Fruit fly (Drosophila melanogaster): Measurements from ENCODE around the gene CG42300.

The CG42300 gene

DNA sequence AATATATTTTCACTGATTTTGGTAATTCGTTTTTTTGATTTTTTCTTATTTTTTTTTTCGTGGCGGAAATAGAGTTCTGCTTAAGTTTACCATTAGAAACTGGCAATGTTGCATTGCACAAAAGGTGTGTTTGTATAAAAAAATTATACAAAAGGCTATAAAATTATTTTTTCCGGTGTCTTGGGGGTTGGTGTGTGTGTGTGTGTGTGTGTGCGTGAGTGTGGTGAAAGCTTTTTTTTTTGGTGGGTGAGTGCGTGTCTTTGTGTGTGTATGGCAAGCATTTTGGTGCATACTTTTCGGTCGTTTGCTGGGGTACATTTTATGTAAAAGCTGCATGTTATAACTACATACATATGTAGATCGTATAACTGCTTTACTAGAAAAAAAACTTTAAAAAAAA is 44.4 kb downstream of the CG42300 start:
- TF ChIP-seq ato (GFP tag; IDR thresholded peaks at IDR 0.05; ENCODE audit: partially characterized antibody), result no peak
- peak; percentile 18 for TF ChIP-seq mam (GFP tag; optimal IDR thresholded peaks at IDR 0.05)
- 0 out of 3 replicates have a peak, but pooled peaks have one; percentile 24 for TF ChIP-seq H15 (GFP tag; IDR thresholded peaks at IDR 0.05)
- peak; percentile 31; the same call in 1 of the 2 replicates for TF ChIP-seq Rfx (GFP tag; IDR thresholded peaks at IDR 0.05)
- TF ChIP-seq sens (GFP tag), result peak; percentile 90
- no peak for TF ChIP-seq Nf-YB (GFP tag; optimal IDR thresholded peaks at IDR 0.05)
- peak; percentile 25; the same call in 1 of the 2 replicates for TF ChIP-seq CG32532 (GFP tag; IDR thresholded peaks at IDR 0.05)
- TF ChIP-seq tgo (GFP tag; IDR thresholded peaks at IDR 0.05), result 0 out of 3 replicates have a peak, but pooled peaks have one; percentile 16
- TF ChIP-seq row (GFP tag; IDR thresholded peaks at IDR 0.05), result peak; percentile 27; the same call in 2 of the 3 replicates
- TF ChIP-seq CG32767 (GFP tag; IDR thresholded peaks at IDR 0.05), result 0 out of 2 replicates have a peak, but pooled peaks have one; percentile 14
- TF ChIP-seq Hr39 (optimal IDR thresholded peaks at IDR 0.05), result no peak
- no peak for TF ChIP-seq hkb (optimal IDR thresholded peaks at IDR 0.05)
- TF ChIP-seq hkb (GFP tag; IDR thresholded peaks at IDR 0.05), result peak; percentile 22; the same call in 1 of the 2 replicates
- peak; percentile 36 for TF ChIP-seq Sox102F (GFP tag; optimal IDR thresholded peaks at IDR 0.05)
- TF ChIP-seq gce (GFP tag; IDR thresholded peaks at IDR 0.05), result no peak
- peak; percentile 1 for TF ChIP-seq ems (GFP tag; optimal IDR thresholded peaks at IDR 0.05)
- TF ChIP-seq CG17359 (tag; optimal IDR thresholded peaks at IDR 0.05), result peak; percentile 40
- TF ChIP-seq tin (GFP tag; optimal IDR thresholded peaks at IDR 0.05), result peak; percentile 14
- TF ChIP-seq CG12155 (GFP tag; optimal IDR thresholded peaks at IDR 0.05), result peak; percentile 10
- no peak for TF ChIP-seq en (GFP tag; optimal IDR thresholded peaks at IDR 0.05)
- TF ChIP-seq Hsf (GFP tag; optimal IDR thresholded peaks at IDR 0.05), result peak; percentile 9
- 0 out of 2 replicates have a peak, but pooled peaks have one; percentile 12 for TF ChIP-seq ttk (GFP tag; IDR thresholded peaks at IDR 0.05)
- TF ChIP-seq Ets65A (GFP tag), result peak; percentile 88
- TF ChIP-seq cg (GFP tag; optimal IDR thresholded peaks at IDR 0.05), result peak; percentile 57
- peak; percentile 31 for TF ChIP-seq CG30403 (GFP tag; optimal IDR thresholded peaks at IDR 0.05)
- TF ChIP-seq CG12299 (tag; optimal IDR thresholded peaks at IDR 0.05), result no peak
- no peak for TF ChIP-seq gsb (GFP tag; IDR thresholded peaks at IDR 0.05)
- TF ChIP-seq dysf (GFP tag; IDR thresholded peaks at IDR 0.05), result 0 out of 3 replicates have a peak, but pooled peaks have one; percentile 16
- peak in 1 of 2 experiments; percentile 3 for TF ChIP-seq bsh (GFP tag; optimal IDR thresholded peaks at IDR 0.05)
- TF ChIP-seq Chrac-16 (GFP tag; optimal IDR thresholded peaks at IDR 0.05), result peak; percentile 2
- peak; percentile 50 for TF ChIP-seq CG2120 (GFP tag; optimal IDR thresholded peaks at IDR 0.05)
- TF ChIP-seq pum (GFP tag; optimal IDR thresholded peaks at IDR 0.05), result no peak
- 0 out of 2 replicates have a peak, but pooled peaks have one; percentile 16 for TF ChIP-seq sob (GFP tag; IDR thresholded peaks at IDR 0.05)
- peak; percentile 35; the same call in 1 of the 2 replicates for TF ChIP-seq vvl (GFP tag; IDR thresholded peaks at IDR 0.05)
- TF ChIP-seq dpn (GFP tag; optimal IDR thresholded peaks at IDR 0.05), result peak in 1 of 2 experiments; percentile 22
- no peak for TF ChIP-seq CG16779 (GFP tag; IDR thresholded peaks at IDR 0.05)
- TF ChIP-seq slbo (GFP tag; IDR thresholded peaks at IDR 0.05), result peak; percentile 28; the same call in 1 of the 2 replicates
- peak; percentile 32 for TF ChIP-seq zf30C (GFP tag; optimal IDR thresholded peaks at IDR 0.05)
- TF ChIP-seq prd (optimal IDR thresholded peaks at IDR 0.05), result no peak
- TF ChIP-seq prd (GFP tag; IDR thresholded peaks at IDR 0.05), result peak; percentile 38; the same call in 1 of the 3 replicates
- TF ChIP-seq lilli (GFP tag; optimal IDR thresholded peaks at IDR 0.05), result peak; percentile 53
- no peak for TF ChIP-seq CG17361 (GFP tag; IDR thresholded peaks at IDR 0.05)
- TF ChIP-seq Kr (GFP tag; optimal IDR thresholded peaks at IDR 0.05), result no peak
- TF ChIP-seq ash1 (GFP tag; optimal IDR thresholded peaks at IDR 0.05), result no peak
- peak; percentile 24 for TF ChIP-seq sqz (GFP tag; optimal IDR thresholded peaks at IDR 0.05)
- peak; percentile 30 for TF ChIP-seq Xbp1 (GFP tag; optimal IDR thresholded peaks at IDR 0.05)
- TF ChIP-seq peb (GFP tag; IDR thresholded peaks at IDR 0.05), result no peak
- TF ChIP-seq trem (tag; optimal IDR thresholded peaks at IDR 0.05), result no peak
- peak; percentile 45; the same call in 1 of the 3 replicates for TF ChIP-seq ci (GFP tag; IDR thresholded peaks at IDR 0.05)
- no peak for TF ChIP-seq Oli (tag; optimal IDR thresholded peaks at IDR 0.05)
- no peak for TF ChIP-seq Atf3 (GFP tag; optimal IDR thresholded peaks at IDR 0.05)
- TF ChIP-seq CG31224 (GFP tag; IDR thresholded peaks at IDR 0.05), result 0 out of 2 replicates have a peak, but pooled peaks have one; percentile 15

Data from whole organism, embryonic.